Fruit fly (Drosophila melanogaster) whole organism, embryonic: ENCODE measurements around the gene cher.

Experiments used
- CG1024 ChIP-seq: fragments of 200-800 bp; sonication (Bioruptor generic); IDR thresholded peaks from 2 replicates; pipeline ENCODE4 v1.3.6; 2022; ENCODE audit warnings: missing biosample characterization, missing genetic modification characterization
- CG10267 ChIP-seq: fragments of 200-800 bp; sonication (Bioruptor generic); optimal IDR thresholded peaks from 2 replicates; lab custom pipeline; 2018; ENCODE audit warnings: missing biosample characterization, mild to moderate bottlenecking, missing genetic modification characterization, moderate library complexity
- CG10979 ChIP-seq: fragments of 200-800 bp; sonication (Bioruptor generic); optimal IDR thresholded peaks from 2 replicates; lab custom pipeline; 2018; ENCODE audit warnings: missing biosample characterization, mild to moderate bottlenecking, missing genetic modification characterization, moderate library complexity
- CG11504 ChIP-seq: fragments of 200-800 bp; sonication (Bioruptor generic); optimal IDR thresholded peaks from 3 replicates; lab custom pipeline; 2019; ENCODE audit warnings: missing biosample characterization, mild to moderate bottlenecking, missing genetic modification characterization, moderate library complexity
- CG12391 ChIP-seq: fragments of 200-800 bp; sonication (Bioruptor generic); optimal IDR thresholded peaks from 3 replicates; lab custom pipeline; 2018; ENCODE audit warnings: missing biosample characterization, mild to moderate bottlenecking, missing genetic modification characterization, moderate library complexity
- CG12942 ChIP-seq: fragments of 200-800 bp; sonication (Bioruptor generic); optimal IDR thresholded peaks from 3 replicates; lab custom pipeline; 2016; ENCODE audit warnings: missing biosample characterization, missing genetic modification characterization
- CG15479 ChIP-seq: fragments of 200-800 bp; sonication (Bioruptor generic); optimal IDR thresholded peaks from 3 replicates; lab custom pipeline; 2019; ENCODE audit warnings: missing biosample characterization, mild to moderate bottlenecking, missing genetic modification characterization, moderate library complexity
- CG1602 ChIP-seq: fragments of 200-800 bp; sonication (Bioruptor generic); optimal IDR thresholded peaks from 3 replicates; lab custom pipeline; 2016; ENCODE audit warnings: missing biosample characterization, missing genetic modification characterization
- CG1603 ChIP-seq: fragments of 200-800 bp; sonication (Bioruptor generic); optimal IDR thresholded peaks from 2 replicates; lab custom pipeline; 2019; ENCODE audit warnings: missing biosample characterization, mild to moderate bottlenecking, missing genetic modification characterization, moderate library complexity
- CG17359 ChIP-seq: fragments of 200-800 bp; sonication (Bioruptor generic); optimal IDR thresholded peaks from 3 replicates; lab custom pipeline; 2018; ENCODE audit warnings: missing biosample characterization, mild to moderate bottlenecking, missing genetic modification characterization, moderate library complexity
- CG17802 ChIP-seq: fragments of 200-800 bp; sonication (Bioruptor generic); optimal IDR thresholded peaks from 2 replicates; lab custom pipeline; 2018; ENCODE audit warnings: missing biosample characterization, mild to moderate bottlenecking, missing genetic modification characterization, moderate library complexity
- CG18764 ChIP-seq: fragments of 200-800 bp; sonication (Bioruptor generic); optimal IDR thresholded peaks from 3 replicates; lab custom pipeline; 2016; ENCODE audit warnings: missing biosample characterization, missing genetic modification characterization
- CG2712 ChIP-seq: fragments of 200-800 bp; optimal IDR thresholded peaks from 3 replicates; lab custom pipeline; 2019; ENCODE audit warnings: missing biosample characterization, mild to moderate bottlenecking, missing genetic modification characterization, moderate library complexity
- CG30020 ChIP-seq: fragments of 200-800 bp; optimal IDR thresholded peaks from 2 replicates; lab custom pipeline; 2019; ENCODE audit warnings: missing biosample characterization, mild to moderate bottlenecking, missing genetic modification characterization, moderate library complexity
- CG30431 ChIP-seq: fragments of 200-800 bp; sonication (Bioruptor generic); optimal IDR thresholded peaks from 2 replicates; lab custom pipeline; 2017; ENCODE audit warnings: missing biosample characterization, missing genetic modification characterization
- CG31441 ChIP-seq: fragments of 200-800 bp; sonication (Bioruptor generic); IDR thresholded peaks from 2 replicates; pipeline ENCODE4 v1.3.6; 2022; ENCODE audit warnings: missing biosample characterization, missing genetic modification characterization
- CG33213 ChIP-seq: fragments of 200-800 bp; sonication (Bioruptor generic); optimal IDR thresholded peaks from 3 replicates; lab custom pipeline; 2016; ENCODE audit warnings: missing biosample characterization, missing genetic modification characterization
- CG4282 ChIP-seq: fragments of 200-800 bp; sonication (Bioruptor generic); optimal IDR thresholded peaks from 2 replicates; lab custom pipeline; 2016; ENCODE audit warnings: missing biosample characterization, missing genetic modification characterization
- CG4617 ChIP-seq: fragments of 200-800 bp; sonication (Bioruptor generic); optimal IDR thresholded peaks from 3 replicates; lab custom pipeline; 2016; ENCODE audit warnings: missing biosample characterization, missing genetic modification characterization, borderline replicate concordance
- CG6254 ChIP-seq: fragments of 200-800 bp; sonication (Bioruptor generic); optimal IDR thresholded peaks from 3 replicates; lab custom pipeline; 2017; ENCODE audit warnings: mild to moderate bottlenecking, missing biosample characterization, missing genetic modification reagents, missing genetic modification characterization
- CG6813 ChIP-seq: fragments of 200-800 bp; sonication (Bioruptor generic); optimal IDR thresholded peaks from 2 replicates; lab custom pipeline; 2017; ENCODE audit warnings: missing biosample characterization, missing genetic modification characterization, mild to moderate bottlenecking, moderate library complexity, missing genetic modification reagents
- CG7786 ChIP-seq: fragments of 200-800 bp; sonication (Bioruptor generic); optimal IDR thresholded peaks from 2 replicates; lab custom pipeline; 2016; ENCODE audit warnings: missing biosample characterization, missing genetic modification characterization
- CG7839 ChIP-seq: fragments of 200-800 bp; sonication (Bioruptor generic); optimal IDR thresholded peaks from 3 replicates; lab custom pipeline; 2018; ENCODE audit warnings: missing biosample characterization, mild to moderate bottlenecking, missing genetic modification characterization, moderate library complexity
- CG8359 ChIP-seq: fragments of 200-800 bp; sonication (Bioruptor generic); optimal IDR thresholded peaks from 2 replicates; lab custom pipeline; 2017; ENCODE audit warnings: missing biosample characterization, mild to moderate bottlenecking, missing genetic modification characterization, borderline replicate concordance
- CHES-1-like ChIP-seq: fragments of 200-800 bp; sonication (Bioruptor generic); optimal IDR thresholded peaks from 2 replicates; lab custom pipeline; 2016; ENCODE audit warnings: missing biosample characterization, missing genetic modification characterization
- CoRest ChIP-seq: fragments of 200-800 bp; sonication (Bioruptor generic); optimal IDR thresholded peaks from 3 replicates; lab custom pipeline; 2018; ENCODE audit warnings: missing biosample characterization, mild to moderate bottlenecking, missing genetic modification characterization, moderate library complexity
- D19A ChIP-seq: fragments of 200-800 bp; optimal IDR thresholded peaks from 3 replicates; lab custom pipeline; 2019; ENCODE audit warnings: missing biosample characterization, mild to moderate bottlenecking, missing genetic modification characterization, moderate library complexity
- Drgx ChIP-seq: fragments of 200-800 bp; sonication (Bioruptor generic); IDR thresholded peaks from 2 replicates; pipeline ENCODE4 v1.3.6; 2022; ENCODE audit warnings: missing biosample characterization, missing genetic modification characterization
- Ets65A ChIP-seq: fragments of 200-800 bp; sonication (Bioruptor generic); peaks from one replicate; lab custom pipeline; 2016; ENCODE audit warnings: missing biosample characterization, missing genetic modification characterization
- H2.0 ChIP-seq: fragments of 200-800 bp; sonication (Bioruptor generic); IDR thresholded peaks from 2 replicates; pipeline ENCODE4 v1.3.6; 2022; ENCODE audit warnings: missing biosample characterization, missing genetic modification characterization
- HLH3B ChIP-seq: fragments of 200-800 bp; sonication (Bioruptor generic); IDR thresholded peaks from 2 replicates; pipeline ENCODE4 v1.3.6; 2022; ENCODE audit warnings: missing biosample characterization, missing genetic modification characterization
- Hr78 ChIP-seq, 2 experiments: fragments of 200-800 bp in 1 of 2; fragments of >200 bp in 1 of 2; sonication (Bioruptor generic) in 1 of 2; optimal IDR thresholded peaks; 2 replicates each; lab custom pipeline; 2017 to 2019; ENCODE audit warnings: missing biosample characterization in 2 of 2, missing genetic modification characterization in 2 of 2, mild to moderate bottlenecking in 1 of 2, moderate library complexity in 1 of 2
- Mrtf ChIP-seq: fragments of 200-800 bp; sonication (Bioruptor generic); IDR thresholded peaks from 3 replicates; pipeline ENCODE4 v1.3.6; 2022; ENCODE audit warnings: missing biosample characterization, missing genetic modification characterization
- Ssrp ChIP-seq: fragments of 200-800 bp; sonication (Bioruptor generic); optimal IDR thresholded peaks from 2 replicates; lab custom pipeline; 2018; ENCODE audit warnings: missing biosample characterization, mild to moderate bottlenecking, missing genetic modification characterization, moderate library complexity
- Xrp1 ChIP-seq: fragments of 200-800 bp; sonication (Bioruptor generic); IDR thresholded peaks from 2 replicates; pipeline ENCODE4 v1.3.6; 2022; ENCODE audit warnings: missing biosample characterization, missing genetic modification characterization
- ara ChIP-seq: fragments of 200-800 bp; sonication (Bioruptor generic); IDR thresholded peaks from 2 replicates; pipeline ENCODE4 v1.3.6; 2022; ENCODE audit warnings: missing biosample characterization, missing genetic modification characterization
- bsh ChIP-seq, 2 experiments: fragments of 200-800 bp; sonication (Bioruptor generic); optimal IDR thresholded peaks; 2 replicates each; lab custom pipeline; 2017 to 2018; ENCODE audit warnings: mild to moderate bottlenecking in 2 of 2, missing biosample characterization in 2 of 2, missing genetic modification characterization in 2 of 2, moderate library complexity in 1 of 2
- dan ChIP-seq: fragments of 200-800 bp; sonication (Bioruptor generic); IDR thresholded peaks from 2 replicates; pipeline ENCODE4 v1.3.6; 2022; ENCODE audit warnings: missing biosample characterization, missing genetic modification characterization
- dati ChIP-seq: fragments of 200-800 bp; sonication (Bioruptor generic); IDR thresholded peaks from 2 replicates; pipeline ENCODE4 v1.3.6; 2022; ENCODE audit warnings: missing biosample characterization, missing genetic modification characterization
- dmrt11E ChIP-seq: fragments of 200-800 bp; sonication (Bioruptor generic); optimal IDR thresholded peaks from 3 replicates; lab custom pipeline; 2018; ENCODE audit warnings: missing biosample characterization, mild to moderate bottlenecking, missing genetic modification characterization, moderate library complexity
- gt ChIP-seq: fragments of 200-800 bp; sonication (Bioruptor generic); IDR thresholded peaks from 2 replicates; pipeline ENCODE4 v1.3.6; 2022; ENCODE audit warnings: missing biosample characterization, missing genetic modification characterization
- kni ChIP-seq: fragments of 200-800 bp; sonication (Bioruptor generic); optimal IDR thresholded peaks from 3 replicates; lab custom pipeline; 2017; ENCODE audit warnings: mild to moderate bottlenecking, missing biosample characterization, missing genetic modification reagents, missing genetic modification characterization
- maf-S ChIP-seq: fragments of 200-800 bp; sonication (Bioruptor generic); optimal IDR thresholded peaks from 2 replicates; lab custom pipeline; 2016; ENCODE audit warnings: missing biosample characterization, missing genetic modification characterization
- phol ChIP-seq: fragments of 200-800 bp; sonication (Bioruptor generic); optimal IDR thresholded peaks from 3 replicates; lab custom pipeline; 2018; ENCODE audit warnings: missing biosample characterization, mild to moderate bottlenecking, missing genetic modification characterization, moderate library complexity
- sc ChIP-seq, 3 experiments: fragments of >200 bp in 2 of 3; fragments of 200-800 bp in 1 of 3; sonication (Bioruptor generic) in 1 of 3; optimal IDR thresholded peaks; 2 replicates in 2 of 3; 3 replicates in 1 of 3; lab custom pipeline; 2017; ENCODE audit warnings: mild to moderate bottlenecking in 1 of 3, missing biosample characterization in 1 of 3, missing genetic modification characterization in 1 of 3, missing genetic modification reagents in 1 of 3
- seq ChIP-seq: fragments of 200-800 bp; sonication (Bioruptor generic); IDR thresholded peaks from 2 replicates; pipeline ENCODE4 v1.3.6; 2022; ENCODE audit warnings: missing biosample characterization, missing genetic modification characterization
- shn ChIP-seq: fragments of 200-800 bp; sonication (Bioruptor generic); optimal IDR thresholded peaks from 3 replicates; lab custom pipeline; 2016; ENCODE audit warnings: missing biosample characterization, missing genetic modification characterization
- sim ChIP-seq: fragments of 200-800 bp; sonication (Bioruptor generic); IDR thresholded peaks from 2 replicates; pipeline ENCODE4 v1.3.6; 2022; ENCODE audit warnings: missing biosample characterization, missing genetic modification characterization

cher gene

dm6 chr3R:17081359-17081935, 43.7 kb downstream of the cher start (continued):
- TF ChIP-seq HLH3B (GFP tag; lab: Robert Waterston, UW) (no peak), CG15479 (GFP tag; lab: Kevin White, UChicago) (peak; percentile 79), Ssrp (tag; lab: Kevin White, UChicago) (peak; percentile 42), Mrtf (GFP tag; lab: Robert Waterston, UW) (no peak), CG7786 (GFP tag; lab: Kevin White, UChicago) (no peak), CG17359 (tag; lab: Kevin White, UChicago) (peak; percentile 10), shn (GFP tag; lab: Kevin White, UChicago) (no peak), CG12391 (tag; lab: Kevin White, UChicago) (peak; percentile 27), bsh (GFP tag; optimal IDR thresholded peaks at IDR 0.05; lab: Kevin White, UChicago) (peak; percentile 51 to 60), CHES-1-like (no peak), Xrp1 (GFP tag; lab: Robert Waterston, UW) (peak; percentile 28; the same call in 1 of the 2 replicates), CG17802 (tag; lab: Kevin White, UChicago) (no peak), CG31441 (GFP tag; lab: Robert Waterston, UW) (peak; percentile 54; the same call in 1 of the 2 replicates), CG10267 (tag; lab: Kevin White, UChicago) (peak; percentile 25), phol (tag; lab: Kevin White, UChicago) (peak; percentile 34), sc (optimal IDR thresholded peaks at IDR 0.05; lab: Kevin White, UChicago) (no peak), sc (GFP tag; optimal IDR thresholded peaks at IDR 0.05; lab: Kevin White, UChicago) (peak; percentile 6), D19A (tag; lab: Kevin White, UChicago) (peak; percentile 94), CG2712 (tag; lab: Kevin White, UChicago) (peak; percentile 57), Ets65A (peak; percentile 43), CG4617 (GFP tag; lab: Kevin White, UChicago) (no peak), ara (GFP tag; lab: Robert Waterston, UW) (no peak), dmrt11E (tag; lab: Kevin White, UChicago) (peak; percentile 32), CoRest (peak; percentile 30), CG30431 (no peak), gt (no peak), CG11504 (tag; lab: Kevin White, UChicago) (peak; percentile 54), CG12942 (GFP tag; lab: Kevin White, UChicago) (no peak), Drgx (GFP tag; lab: Robert Waterston, UW) (peak; percentile 84), CG4282 (GFP tag; lab: Kevin White, UChicago) (no peak), CG7839 (tag; lab: Kevin White, UChicago) (peak; percentile 28), CG6254 (GFP tag; lab: Kevin White, UChicago) (peak; percentile 9)

- TF ChIP-seq CG6813 (GFP tag; lab: Kevin White, UChicago): peak; percentile 94
- TF ChIP-seq CG1603 (tag; lab: Kevin White, UChicago): peak; percentile 87
- TF ChIP-seq seq (GFP tag; lab: Robert Waterston, UW): peak; percentile 96
- TF ChIP-seq H2.0: peak; percentile 86
- peak; percentile 69 for TF ChIP-seq CG1024 (GFP tag; lab: Robert Waterston, UW)
- peak; percentile 87 for TF ChIP-seq maf-S (GFP tag; lab: Kevin White, UChicago)
- TF ChIP-seq Hr78 (GFP tag; optimal IDR thresholded peaks at IDR 0.05; lab: Kevin White, UChicago): peak in 1 of 2 experiments; percentile 91
- TF ChIP-seq dati (GFP tag; lab: Robert Waterston, UW): peak; percentile 73
- TF ChIP-seq CG10979: peak; percentile 97
- TF ChIP-seq dan (GFP tag; lab: Robert Waterston, UW): 0 out of 2 replicates have a peak, but pooled peaks have one; percentile 35
- peak; percentile 91 for TF ChIP-seq CG18764 (GFP tag; lab: Kevin White, UChicago)
- peak; percentile 69 for TF ChIP-seq kni (GFP tag; lab: Kevin White, UChicago)
- peak; percentile 79 for TF ChIP-seq CG8359
- TF ChIP-seq CG1602: peak; percentile 94
- peak; percentile 90; the same call in 1 of the 2 replicates for TF ChIP-seq sim (GFP tag; lab: Robert Waterston, UW)
- TF ChIP-seq CG30020 (tag; lab: Kevin White, UChicago): peak; percentile 77
- peak; percentile 64 for TF ChIP-seq CG33213 (GFP tag; lab: Kevin White, UChicago)
Measured at dm6 chr3R:17080666-17081358, 44.4 kb downstream of the cher start.
